Worm (Caenorhabditis elegans) whole organism, midembryonic: ENCODE data around the gene acdh-10.

ENCODE experiments used
- cog-1 ChIP-seq: sonication (generic microtip); optimal IDR thresholded peaks from 2 replicates; lab custom pipeline; 2016; ENCODE audit warnings: missing genetic modification characterization, missing compliant biosample characterization
- flt-1 ChIP-seq: fragments of 200-800 bp; sonication (Bioruptor generic); IDR thresholded peaks from 2 replicates; pipeline ENCODE4 v1.3.6; 2022; ENCODE audit warnings: missing genetic modification characterization, missing compliant biosample characterization
- klf-2 ChIP-seq: fragments of 200-800 bp; sonication (Bioruptor generic); conservative IDR thresholded peaks from 2 replicates; pipeline ENCODE4 v1.3.6; 2022; ENCODE audit warnings: missing genetic modification reagents, missing genetic modification characterization, missing compliant biosample characterization
- med-1 ChIP-seq: sonication (generic microtip); optimal IDR thresholded peaks from 2 replicates; lab custom pipeline; 2017; ENCODE audit warnings: missing genetic modification characterization, mild to moderate bottlenecking, missing compliant biosample characterization, antibody characterized with exemption, missing genetic modification reagents; ENCODE audit not compliant: insufficient read depth
- ref-1 ChIP-seq: fragments of 200-800 bp; sonication (Bioruptor generic); conservative IDR thresholded peaks from 2 replicates; pipeline ENCODE4 v1.3.6; 2022; ENCODE audit warnings: missing genetic modification reagents, missing genetic modification characterization, missing compliant biosample characterization
- tab-1 ChIP-seq: fragments of 200-800 bp; sonication (Bioruptor generic); IDR thresholded peaks from 2 replicates; pipeline ENCODE4 v1.3.6; 2022; ENCODE audit warnings: missing genetic modification characterization, missing compliant biosample characterization
- ztf-23 ChIP-seq: fragments of 200-800 bp; sonication (Bioruptor generic); IDR thresholded peaks from 2 replicates; pipeline ENCODE4 v1.3.6; 2022; ENCODE audit warnings: missing genetic modification reagents, missing genetic modification characterization, missing compliant biosample characterization

DNA sequence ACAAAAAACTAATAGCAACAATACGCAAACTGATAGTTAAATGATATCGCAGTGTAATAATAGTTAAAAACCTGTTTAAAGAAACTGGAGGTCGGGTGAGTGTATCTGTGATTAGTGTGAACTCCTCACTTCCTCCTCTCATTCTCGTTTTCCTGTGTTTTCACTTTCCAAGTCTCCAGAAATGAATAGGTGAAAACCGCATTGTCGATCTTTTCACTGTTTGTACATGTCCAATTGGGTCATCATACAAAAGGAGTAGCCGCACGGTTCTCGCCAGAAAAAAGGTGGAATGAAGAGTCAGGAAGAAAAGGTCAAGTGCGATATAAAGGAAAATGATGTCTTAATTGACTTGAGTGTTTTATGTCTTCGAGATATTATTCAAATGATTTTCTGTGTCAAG, 3.2 kb downstream of the acdh-10 start:
- TF ChIP-seq flt-1 (no peak), ref-1 (no peak), tab-1 (no peak), med-1 (no peak), klf-2 (GFP tag; lab: Robert Waterston, UW) (no peak), cog-1 (tag; lab: Kevin White, UChicago) (no peak), ztf-23 (GFP tag; lab: Robert Waterston, UW) (no peak)
